Fruit fly (Drosophila melanogaster): ENCODE measurements around the gene CG15130.

The CG15130 gene

dm6 chr2L:20390004-20390403 is 34.5 kb downstream of the CG15130 start (continued):
- TF ChIP-seq Fer2 (tag; optimal IDR thresholded peaks at IDR 0.05), result no peak
- no peak for TF ChIP-seq oc (tag; optimal IDR thresholded peaks at IDR 0.05)
- TF ChIP-seq CG6175 (GFP tag; IDR thresholded peaks at IDR 0.05), result no peak
- TF ChIP-seq sc (optimal IDR thresholded peaks at IDR 0.05), result no peak
- no peak for TF ChIP-seq sc (GFP tag; optimal IDR thresholded peaks at IDR 0.05)
- TF ChIP-seq gsb (GFP tag; IDR thresholded peaks at IDR 0.05), result no peak
- peak; percentile 55 for TF ChIP-seq Fer1 (GFP tag; optimal IDR thresholded peaks at IDR 0.05)
- no peak for TF ChIP-seq zf30C (GFP tag; optimal IDR thresholded peaks at IDR 0.05)
- TF ChIP-seq z (GFP tag; IDR thresholded peaks at IDR 0.05), result no peak
- no peak for TF ChIP-seq CG1602 (GFP tag; optimal IDR thresholded peaks at IDR 0.05)
- no peak for TF ChIP-seq hb (GFP tag; IDR thresholded peaks at IDR 0.05; ENCODE audit: partially characterized antibody)
- TF ChIP-seq insv (GFP tag; optimal IDR thresholded peaks at IDR 0.05), result no peak
- no peak for TF ChIP-seq CG9932 (GFP tag; IDR thresholded peaks at IDR 0.05)
- TF ChIP-seq CG3726 (GFP tag; IDR thresholded peaks at IDR 0.05), result no peak
- no peak for TF ChIP-seq wdn (GFP tag; IDR thresholded peaks at IDR 0.05)
- peak; percentile 20 for TF ChIP-seq CG15514 (GFP tag; optimal IDR thresholded peaks at IDR 0.05)
- no peak for TF ChIP-seq CG10147 (GFP tag; optimal IDR thresholded peaks at IDR 0.05)
- no peak for TF ChIP-seq bcd (GFP tag; optimal IDR thresholded peaks at IDR 0.05)
- TF ChIP-seq Dek (tag; optimal IDR thresholded peaks at IDR 0.05), result no peak
- no peak for TF ChIP-seq lov (optimal IDR thresholded peaks at IDR 0.05)
- TF ChIP-seq lov (GFP tag; IDR thresholded peaks at IDR 0.05), result no peak
- no peak for TF ChIP-seq jumu (GFP tag; optimal IDR thresholded peaks at IDR 0.05)
- TF ChIP-seq CG31388 (GFP tag; optimal IDR thresholded peaks at IDR 0.05), result no peak
- TF ChIP-seq CG17186 (GFP tag; optimal IDR thresholded peaks at IDR 0.05), result no peak
- TF ChIP-seq odd (GFP tag; optimal IDR thresholded peaks at IDR 0.05), result peak; percentile 45
- TF ChIP-seq maf-S (GFP tag; optimal IDR thresholded peaks at IDR 0.05), result no peak
- no peak for TF ChIP-seq CG9609 (GFP tag; optimal IDR thresholded peaks at IDR 0.05)
- no peak for TF ChIP-seq p53 (GFP tag; optimal IDR thresholded peaks at IDR 0.05)
- TF ChIP-seq C15 (GFP tag; IDR thresholded peaks at IDR 0.05), result no peak
- TF ChIP-seq CG10274 (GFP tag; optimal IDR thresholded peaks at IDR 0.05), result no peak
- no peak for TF ChIP-seq bab2 (GFP tag; optimal IDR thresholded peaks at IDR 0.05)
- TF ChIP-seq sens-2 (GFP tag; IDR thresholded peaks at IDR 0.05), result no peak
- TF ChIP-seq TFAM (GFP tag; optimal IDR thresholded peaks at IDR 0.05), result no peak
- TF ChIP-seq tgo (GFP tag; IDR thresholded peaks at IDR 0.05), result no peak
- TF ChIP-seq dan (GFP tag; IDR thresholded peaks at IDR 0.05), result no peak
- no peak for TF ChIP-seq CG8765 (GFP tag; IDR thresholded peaks at IDR 0.05)
- TF ChIP-seq Xrp1 (GFP tag; IDR thresholded peaks at IDR 0.05), result no peak
- no peak for TF ChIP-seq CG14667 (GFP tag; IDR thresholded peaks at IDR 0.05)
- peak; percentile 50 for TF ChIP-seq CG17568 (GFP tag; optimal IDR thresholded peaks at IDR 0.05)
- TF ChIP-seq CG12769 (tag; optimal IDR thresholded peaks at IDR 0.05), result peak; percentile 43
- TF ChIP-seq ind (GFP tag; optimal IDR thresholded peaks at IDR 0.05), result no peak
- no peak for TF ChIP-seq Poxn (GFP tag; IDR thresholded peaks at IDR 0.05)
- no peak for TF ChIP-seq CG3847 (GFP tag; IDR thresholded peaks at IDR 0.05)
- no peak for TF ChIP-seq CG14710 (tag; optimal IDR thresholded peaks at IDR 0.05)
- TF ChIP-seq CG8089 (GFP tag; optimal IDR thresholded peaks at IDR 0.05), result no peak
- no peak for TF ChIP-seq CG2712 (tag; optimal IDR thresholded peaks at IDR 0.05)
- TF ChIP-seq CG17802 (tag; optimal IDR thresholded peaks at IDR 0.05), result no peak
- TF ChIP-seq CG6854 (GFP tag; optimal IDR thresholded peaks at IDR 0.05), result no peak
- TF ChIP-seq H2.0 (GFP tag; IDR thresholded peaks at IDR 0.05), result no peak
- no peak for TF ChIP-seq luna (GFP tag; optimal IDR thresholded peaks at IDR 0.05)
- TF ChIP-seq Ssrp (tag; optimal IDR thresholded peaks at IDR 0.05), result no peak
- TF ChIP-seq Blimp-1 (GFP tag; optimal IDR thresholded peaks at IDR 0.05), result no peak
- no peak for TF ChIP-seq NFAT (GFP tag; IDR thresholded peaks at IDR 0.05)
- TF ChIP-seq Hsf (GFP tag; optimal IDR thresholded peaks at IDR 0.05), result no peak

Data from whole organism, embryonic.